Worm (Caenorhabditis elegans) whole organism, L4/young adult: Measurements from ENCODE around the gene pdha-1.

Source experiments
- W03F9.2 ChIP-seq: fragments of 150-350 bp; optimal IDR thresholded peaks from 2 replicates; lab custom pipeline; 2014; ENCODE audit warnings: missing biosample characterization, missing genetic modification characterization
- dao-5 ChIP-seq: sonication (generic microtip); optimal IDR thresholded peaks from 2 replicates; lab custom pipeline; 2016; ENCODE audit warnings: missing genotype, missing genetic modification characterization, moderate library complexity, missing compliant biosample characterization
- him-1 ChIP-seq: sonication (generic microtip); optimal IDR thresholded peaks from 2 replicates; lab custom pipeline; 2016; ENCODE audit warnings: missing genotype, missing genetic modification reagents, missing genetic modification characterization, missing compliant biosample characterization

pdha-1 gene

ce11 chrII:8039416-8039815, 26.7 kb upstream of the pdha-1 start, which contains the start of the genes ubh-4 and algn-6:
Gene ubh-4, minus strand, starts transcription at chrII:8039597.
Gene algn-6, plus strand, starts transcription at chrII:8039802.
- TF ChIP-seq dao-5 (tag; lab: Kevin White, UChicago) (no peak), W03F9.2 (tag; lab: Kevin White, UChicago) (peak; percentile 77)

- peak; percentile 38 for TF ChIP-seq W03F9.2 (tag; lab: Kevin White, UChicago)
- no peak for TF ChIP-seq him-1 (tag; lab: Kevin White, UChicago)
Observed at ce11 chrII:8041642-8042041, 24.4 kb upstream of the pdha-1 start.

ce11 chrII:8042289-8042688, 23.8 kb upstream of the pdha-1 start, which contains the start of gene T05H10.1:
Gene T05H10.1, plus strand, starts transcription at chrII:8042589.
- no peak for TF ChIP-seq him-1 (tag; lab: Kevin White, UChicago)
- no peak for TF ChIP-seq W03F9.2 (tag; lab: Kevin White, UChicago)
- TF ChIP-seq dao-5 (tag; lab: Kevin White, UChicago) = no peak

- TF ChIP-seq dao-5 (tag; lab: Kevin White, UChicago) (no peak), W03F9.2 (tag; lab: Kevin White, UChicago) (no peak), him-1 (tag; lab: Kevin White, UChicago) (no peak)
Observed at ce11 chrII:8047264-8047663, 18.8 kb upstream of the pdha-1 start, which contains the start of gene apn-1. Gene apn-1, plus strand, starts transcription at chrII:8047564.

ce11 chrII:8050477-8050876, 15.6 kb upstream of the pdha-1 start, which contains the start of gene mtre-1:
Gene mtre-1, minus strand, starts transcription at chrII:8050577.
- TF ChIP-seq him-1 (tag; lab: Kevin White, UChicago) (no peak), W03F9.2 (tag; lab: Kevin White, UChicago) (no peak), dao-5 (tag; lab: Kevin White, UChicago) (no peak)

- TF ChIP-seq dao-5 (tag; lab: Kevin White, UChicago) (no peak), W03F9.2 (tag; lab: Kevin White, UChicago) (no peak), him-1 (tag; lab: Kevin White, UChicago) (no peak)
Observed at ce11 chrII:8051330-8051729, 14.8 kb upstream of the pdha-1 start.

ce11 chrII:8052172-8052571, 13.9 kb upstream of the pdha-1 start:
- TF ChIP-seq him-1 (tag; lab: Kevin White, UChicago) = no peak
- no peak for TF ChIP-seq dao-5 (tag; lab: Kevin White, UChicago)
- TF ChIP-seq W03F9.2 (tag; lab: Kevin White, UChicago) = no peak

- TF ChIP-seq him-1 (tag; lab: Kevin White, UChicago) (no peak), dao-5 (tag; lab: Kevin White, UChicago) (no peak), W03F9.2 (tag; lab: Kevin White, UChicago) (no peak)
Observed at ce11 chrII:8052850-8053249, 13.2 kb upstream of the pdha-1 start, which contains the start of gene T05H10.4. Gene T05H10.4, plus strand, starts transcription at chrII:8053150.

- TF ChIP-seq dao-5 (tag; lab: Kevin White, UChicago) = no peak
- no peak for TF ChIP-seq W03F9.2 (tag; lab: Kevin White, UChicago)
- no peak for TF ChIP-seq him-1 (tag; lab: Kevin White, UChicago)
Observed at ce11 chrII:8057911-8058310, 8.2 kb upstream of the pdha-1 start.

ce11 chrII:8058769-8059168, 7.3 kb upstream of the pdha-1 start, which contains the start of gene T05H10.8:
Gene T05H10.8, plus strand, starts transcription at chrII:8059069.
- TF ChIP-seq him-1 (tag; lab: Kevin White, UChicago) = no peak
- TF ChIP-seq W03F9.2 (tag; lab: Kevin White, UChicago) = no peak
- TF ChIP-seq dao-5 (tag; lab: Kevin White, UChicago) = no peak

- TF ChIP-seq W03F9.2 (tag; lab: Kevin White, UChicago) (no peak), dao-5 (tag; lab: Kevin White, UChicago) (no peak), him-1 (tag; lab: Kevin White, UChicago) (no peak)
Observed at ce11 chrII:8059532-8059931, 6.6 kb upstream of the pdha-1 start.

- no peak for TF ChIP-seq him-1 (tag; lab: Kevin White, UChicago)
- no peak for TF ChIP-seq dao-5 (tag; lab: Kevin White, UChicago)
- TF ChIP-seq W03F9.2 (tag; lab: Kevin White, UChicago) = peak; percentile 66
Observed at ce11 chrII:8062334-8062791, 3.7 kb upstream of the pdha-1 start, which contains the start of gene ufd-2. Gene ufd-2, plus strand, starts transcription at chrII:8062741.

ce11 chrII:8071012-8071625, 5.0 kb downstream of the pdha-1 start:
- no peak for TF ChIP-seq dao-5 (tag; lab: Kevin White, UChicago)
- TF ChIP-seq W03F9.2 (tag; lab: Kevin White, UChicago) = no peak
- no peak for TF ChIP-seq him-1 (tag; lab: Kevin White, UChicago)
